Worm (Caenorhabditis elegans) whole organism, young adult: ENCODE results near the gene erp-44.3.

Experiments
- lag-1 ChIP-seq: fragments of 200-800 bp; sonication (Bioruptor generic); IDR thresholded peaks from 2 replicates; pipeline ENCODE4 v1.3.6; 2022; ENCODE audit warnings: missing genetic modification reagents, missing genetic modification characterization, missing compliant biosample characterization
- nhr-120 ChIP-seq: fragments of 200-800 bp; sonication (Bioruptor generic); IDR thresholded peaks from 2 replicates; pipeline ENCODE4 v1.3.6; 2022; ENCODE audit warnings: missing genetic modification characterization, missing compliant biosample characterization
- sdz-38 ChIP-seq: sonication (generic microtip); optimal IDR thresholded peaks from 2 replicates; lab custom pipeline; 2016; ENCODE audit warnings: missing genotype, missing genetic modification characterization, missing compliant biosample characterization
- unc-130 ChIP-seq: sonication (generic microtip); optimal IDR thresholded peaks from 2 replicates; lab custom pipeline; 2016; ENCODE audit warnings: missing genetic modification reagents, missing genetic modification characterization, missing compliant biosample characterization
- zfh-2 ChIP-seq: fragments of 200-800 bp; sonication (Bioruptor generic); conservative IDR thresholded peaks from 2 replicates; pipeline ENCODE4 v1.3.6; 2022; ENCODE audit warnings: missing genetic modification reagents, missing genetic modification characterization, missing compliant biosample characterization

- no peak for TF ChIP-seq nhr-120 (GFP tag; lab: Robert Waterston, UW)
- no peak for TF ChIP-seq zfh-2 (GFP tag; lab: Robert Waterston, UW)
- no peak for TF ChIP-seq unc-130 (GFP tag; lab: Kevin White, UChicago)
- TF ChIP-seq sdz-38 (tag; lab: Kevin White, UChicago) = no peak
- no peak for TF ChIP-seq lag-1
These were observed 26.0 kb downstream of the erp-44.3 start, which contains the start of gene pmk-1 for ce11 chrIV:8148494-8148893.
